Worm (Caenorhabditis elegans): ENCODE measurements around the gene F22F4.5.

F22F4.5 gene

DNA sequence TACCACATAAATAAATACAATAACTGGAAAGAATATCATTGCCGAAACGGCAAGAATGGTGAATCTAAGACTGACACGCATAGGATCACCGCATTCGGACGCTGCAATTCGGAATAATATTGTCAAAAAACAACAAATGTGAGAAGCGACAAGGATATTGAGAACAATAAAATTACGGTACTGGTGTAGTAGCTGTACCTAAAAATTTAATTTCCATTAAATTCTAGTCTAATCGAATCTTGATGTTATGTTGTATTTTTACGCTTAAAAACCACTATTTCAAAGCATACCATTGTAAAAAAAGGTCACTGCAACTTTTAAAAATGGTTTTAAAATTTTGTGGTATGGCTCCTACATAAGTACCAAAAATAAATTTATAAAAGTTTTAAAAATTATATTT lies 43.9 kb downstream of the F22F4.5 start, which contains the start of gene mig-23:
Gene mig-23 (minus strand): TSS at position 101 of the 400 bp plus-strand sequence.
- no peak for TF ChIP-seq ztf-23 (GFP tag; IDR thresholded peaks at IDR 0.05)
- TF ChIP-seq klf-2 (GFP tag; conservative IDR thresholded peaks at IDR 0.05) = no peak
- no peak for TF ChIP-seq ztf-29 (GFP tag; IDR thresholded peaks at IDR 0.05)
- no peak for TF ChIP-seq tab-1 (GFP tag; IDR thresholded peaks at IDR 0.05)
- no peak for TF ChIP-seq flt-1 (GFP tag; IDR thresholded peaks at IDR 0.05)
- TF ChIP-seq T22C8.4 (GFP tag; IDR thresholded peaks at IDR 0.05) = no peak
- no peak for TF ChIP-seq med-1 (GFP tag; optimal IDR thresholded peaks at IDR 0.05; ENCODE audit: insufficient read depth)

DNA sequence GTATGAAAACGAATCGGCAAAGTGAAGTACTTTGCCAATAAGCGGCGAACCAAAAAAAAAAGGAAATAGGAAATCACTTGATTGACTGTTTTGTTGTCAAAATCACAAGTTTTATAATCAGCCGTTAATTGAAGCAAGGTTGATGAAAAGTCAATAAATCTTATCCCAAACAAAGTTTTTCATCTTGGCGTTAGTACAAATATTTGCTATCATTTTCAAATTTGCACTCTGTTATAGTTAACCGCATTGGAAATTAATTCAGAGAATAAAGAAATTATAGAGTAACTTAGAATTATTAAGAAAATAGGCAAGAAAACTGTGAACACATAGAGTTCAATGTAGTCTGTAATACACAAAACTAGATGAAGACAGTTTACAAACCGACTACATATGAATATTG lies 48.2 kb downstream of the F22F4.5 start, which contains the start of gene acs-17:
Gene acs-17 (minus strand): TSS at position 23 of the 400 bp plus-strand sequence.
- TF ChIP-seq flt-1 (GFP tag; IDR thresholded peaks at IDR 0.05) (no peak), cog-1 (tag; optimal IDR thresholded peaks at IDR 0.05) (no peak), T22C8.4 (GFP tag; IDR thresholded peaks at IDR 0.05) (no peak), ztf-29 (GFP tag; IDR thresholded peaks at IDR 0.05) (no peak), klf-2 (GFP tag; conservative IDR thresholded peaks at IDR 0.05) (no peak), med-1 (GFP tag; optimal IDR thresholded peaks at IDR 0.05; ENCODE audit: insufficient read depth) (no peak), ztf-23 (GFP tag; IDR thresholded peaks at IDR 0.05) (no peak), tab-1 (GFP tag; IDR thresholded peaks at IDR 0.05) (no peak), ref-1 (GFP tag; conservative IDR thresholded peaks at IDR 0.05) (no peak)

ce11 chrX:5943908-5944307 lies 48.8 kb downstream of the F22F4.5 start:
- no peak for TF ChIP-seq klf-2 (GFP tag; conservative IDR thresholded peaks at IDR 0.05)
- TF ChIP-seq ztf-29 (GFP tag; IDR thresholded peaks at IDR 0.05) = no peak
- no peak for TF ChIP-seq med-1 (GFP tag; optimal IDR thresholded peaks at IDR 0.05; ENCODE audit: insufficient read depth)
- no peak for TF ChIP-seq flt-1 (GFP tag; IDR thresholded peaks at IDR 0.05)

DNA sequence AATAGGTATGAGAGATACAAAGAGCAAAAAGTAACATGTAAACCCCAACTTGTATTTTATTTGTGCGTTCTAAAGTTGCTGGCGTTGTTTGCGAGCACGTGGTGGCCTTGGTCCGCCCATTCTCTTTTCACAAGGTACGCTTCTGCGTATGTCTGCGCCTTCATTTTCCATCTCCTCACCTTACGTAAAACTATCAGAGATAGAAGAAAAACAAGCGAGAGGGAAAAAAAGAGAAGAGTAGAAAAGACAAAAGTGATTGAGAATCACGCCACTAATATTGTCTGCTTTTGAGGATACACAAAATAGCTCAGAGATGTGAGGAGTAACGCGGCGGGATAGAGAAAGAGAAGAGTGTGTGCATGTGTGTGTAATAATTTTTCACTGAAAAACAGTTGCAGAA lies 50.5 kb downstream of the F22F4.5 start:
- TF ChIP-seq ztf-29 (GFP tag; IDR thresholded peaks at IDR 0.05) = no peak
- no peak for TF ChIP-seq cog-1 (tag; optimal IDR thresholded peaks at IDR 0.05)
- TF ChIP-seq ref-1 (GFP tag; conservative IDR thresholded peaks at IDR 0.05) = no peak
- TF ChIP-seq ztf-23 (GFP tag; IDR thresholded peaks at IDR 0.05) = no peak
- TF ChIP-seq klf-2 (GFP tag; conservative IDR thresholded peaks at IDR 0.05) = no peak
